Worm (Caenorhabditis elegans) whole organism, young adult: ENCODE measurements around the gene Y32G9A.5.

ENCODE experiments used
- B0336.3 ChIP-seq: fragments of 200-800 bp; sonication (Bioruptor generic); IDR thresholded peaks from 2 replicates; pipeline ENCODE4 v1.3.6; 2022; ENCODE audit warnings: missing genetic modification characterization, missing compliant biosample characterization
- F23B12.7 ChIP-seq: sonication (generic microtip); optimal IDR thresholded peaks from 2 replicates; lab custom pipeline; 2017; ENCODE audit warnings: missing genetic modification characterization, mild to moderate bottlenecking, missing compliant biosample characterization, antibody characterized with exemption, moderate library complexity; ENCODE audit not compliant: insufficient read depth
- F33H1.4 ChIP-seq: fragments of 200-800 bp; sonication (Bioruptor generic); IDR thresholded peaks from 2 replicates; pipeline ENCODE4 v1.3.6; 2022; ENCODE audit warnings: missing genetic modification reagents, missing genetic modification characterization, missing compliant biosample characterization
- K11D2.4 ChIP-seq: fragments of 200-800 bp; sonication (Bioruptor generic); IDR thresholded peaks from 2 replicates; pipeline ENCODE4 v1.3.6; 2022; ENCODE audit warnings: missing genetic modification reagents, missing genetic modification characterization, missing compliant biosample characterization
- Y67H2A.10 ChIP-seq: fragments of 200-800 bp; sonication (Bioruptor generic); conservative IDR thresholded peaks from 2 replicates; pipeline ENCODE4 v1.3.6; 2022; ENCODE audit warnings: missing genetic modification reagents, missing genetic modification characterization, missing compliant biosample characterization
- ama-1 ChIP-seq, 3 experiments: fragments of 150-350 bp in 1 of 3; sonication (generic microtip) in 2 of 3; optimal IDR thresholded peaks; 2 replicates each; lab custom pipeline; 2014 to 2018; ENCODE audit warnings: missing biosample characterization in 2 of 3, missing genetic modification characterization in 2 of 3, missing genetic modification reagents in 2 of 3
- mes-4 ChIP-seq: sonication (generic microtip); optimal IDR thresholded peaks from 2 replicates; lab custom pipeline; 2016; ENCODE audit warnings: missing genotype, missing genetic modification characterization, missing compliant biosample characterization
- sea-2 ChIP-seq: fragments of 200-800 bp; sonication (Bioruptor generic); IDR thresholded peaks from 2 replicates; pipeline ENCODE4 v1.3.6; 2022; ENCODE audit warnings: missing genetic modification characterization, missing compliant biosample characterization

DNA sequence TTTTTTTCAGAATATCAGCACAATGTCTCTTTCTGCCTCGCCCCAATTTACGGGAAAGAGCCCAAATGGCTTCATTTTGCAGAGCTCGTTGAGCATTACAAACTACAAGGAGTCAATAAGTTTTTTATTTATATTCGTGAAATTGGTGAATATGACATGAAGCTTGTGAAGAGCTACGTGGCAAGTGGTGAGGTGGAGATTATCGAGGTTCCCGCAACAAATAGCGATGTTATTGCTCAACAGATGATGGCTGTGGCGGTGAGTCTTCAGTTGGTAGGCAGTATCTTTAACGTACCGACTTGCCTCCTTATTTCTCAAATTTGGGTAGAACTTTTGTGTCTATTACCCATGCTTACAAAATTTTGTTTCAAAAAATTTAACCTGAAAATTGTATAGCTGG lies 21.0 kb downstream of the Y32G9A.5 start:
- TF ChIP-seq B0336.3 (GFP tag; lab: Robert Waterston, UW) (no peak), ama-1 (optimal IDR thresholded peaks at IDR 0.05; lab: Kevin White, UChicago) (no peak), ama-1 (GFP tag; optimal IDR thresholded peaks at IDR 0.05; lab: Kevin White, UChicago) (no peak), mes-4 (tag; lab: Kevin White, UChicago) (no peak), Y67H2A.10 (GFP tag; lab: Robert Waterston, UW) (no peak), K11D2.4 (GFP tag; lab: Robert Waterston, UW) (no peak), F33H1.4 (GFP tag; lab: Robert Waterston, UW) (no peak), F23B12.7 (tag; lab: Kevin White, UChicago) (no peak), sea-2 (GFP tag; lab: Robert Waterston, UW) (no peak)
